Worm (Caenorhabditis elegans) whole organism, young adult: ENCODE data around the gene R03D7.2.

Experiments
- F10E7.11 ChIP-seq: sonication (generic microtip); optimal IDR thresholded peaks from 2 replicates; lab custom pipeline; 2017; ENCODE audit warnings: mild to moderate bottlenecking, missing genetic modification characterization, moderate library complexity, missing compliant biosample characterization
- attf-5 ChIP-seq: fragments of 200-800 bp; sonication (Bioruptor generic); optimal IDR thresholded peaks from 2 replicates; lab custom pipeline; 2018; ENCODE audit warnings: mild to moderate bottlenecking, missing genetic modification characterization, missing compliant biosample characterization
- attf-6 ChIP-seq: fragments of 200-800 bp; sonication (Bioruptor generic); IDR thresholded peaks from 2 replicates; pipeline ENCODE4 v1.3.6; 2022; ENCODE audit warnings: missing genetic modification reagents, missing genetic modification characterization, missing compliant biosample characterization
- chd-7 ChIP-seq: sonication (generic microtip); optimal IDR thresholded peaks from 2 replicates; lab custom pipeline; 2016; ENCODE audit warnings: mild to moderate bottlenecking, missing genetic modification characterization, moderate library complexity, missing compliant biosample characterization
- hlh-26 ChIP-seq: fragments of 200-800 bp; sonication (Bioruptor generic); conservative IDR thresholded peaks from 2 replicates; pipeline ENCODE4 v1.3.6; 2022; ENCODE audit warnings: missing genetic modification reagents, missing genetic modification characterization, missing compliant biosample characterization
- lin-40 ChIP-seq: sonication (generic microtip); optimal IDR thresholded peaks from 2 replicates; lab custom pipeline; 2016; ENCODE audit warnings: missing genetic modification characterization, mild to moderate bottlenecking, missing compliant biosample characterization, missing genotype, missing genetic modification reagents
- lir-1 ChIP-seq: fragments of 200-800 bp; sonication (Bioruptor generic); conservative IDR thresholded peaks from 2 replicates; pipeline ENCODE4 v1.3.6; 2022; ENCODE audit warnings: missing genetic modification reagents, missing genetic modification characterization, missing compliant biosample characterization
- madf-6 ChIP-seq: fragments of 200-800 bp; sonication (Bioruptor generic); IDR thresholded peaks from 2 replicates; pipeline ENCODE4 v1.3.6; 2022; ENCODE audit warnings: missing genetic modification reagents, missing genetic modification characterization, missing compliant biosample characterization
- nfya-2 ChIP-seq: fragments of 200-800 bp; sonication (Bioruptor generic); IDR thresholded peaks from 2 replicates; pipeline ENCODE4 v1.3.6; 2022; ENCODE audit warnings: missing genetic modification reagents, missing genetic modification characterization, missing compliant biosample characterization
- snpc-1.1 ChIP-seq: sonication (generic microtip); optimal IDR thresholded peaks from 2 replicates; lab custom pipeline; 2017; ENCODE audit warnings: missing genetic modification characterization, mild to moderate bottlenecking, missing compliant biosample characterization, antibody characterized with exemption, moderate library complexity, missing genotype, missing genetic modification reagents; ENCODE audit not compliant: insufficient read depth
- snpc-4 ChIP-seq, 5 experiments: fragments of 150-350 bp in 1 of 5; sonication (generic microtip) in 4 of 5; optimal IDR thresholded peaks; 2 replicates each; lab custom pipeline; 2014 to 2018; ENCODE audit warnings: missing genetic modification characterization in 5 of 5, missing biosample characterization in 3 of 5, antibody characterized with exemption in 2 of 5, mild to moderate bottlenecking in 2 of 5, missing compliant biosample characterization in 2 of 5, missing genotype in 2 of 5, moderate library complexity in 2 of 5, missing genetic modification reagents in 1 of 5
- ztf-28 ChIP-seq: fragments of 200-800 bp; sonication (Bioruptor generic); IDR thresholded peaks from 2 replicates; pipeline ENCODE4 v1.3.6; 2022; ENCODE audit warnings: missing genetic modification reagents, missing genetic modification characterization, missing compliant biosample characterization

DNA sequence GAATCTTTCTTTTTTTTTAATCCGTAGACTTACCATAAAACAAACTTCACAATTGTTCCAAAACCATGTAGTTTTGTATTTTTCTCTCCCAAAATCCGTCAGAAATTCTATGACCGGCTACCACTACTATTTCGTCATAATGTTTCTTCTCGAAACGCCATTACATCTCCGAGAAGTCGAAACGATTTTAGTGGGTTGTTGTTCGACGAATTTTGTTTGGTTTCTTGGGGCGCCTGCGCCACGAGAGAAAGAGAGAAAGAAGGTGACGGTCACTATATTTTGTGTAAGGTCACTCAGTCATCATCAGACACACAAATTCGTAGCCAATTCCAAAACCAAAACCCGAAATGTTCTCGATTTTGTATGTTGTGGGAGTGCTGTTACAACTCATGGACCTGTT is 47.9 kb downstream of the R03D7.2 start:
- TF ChIP-seq madf-6 (no peak), nfya-2 (GFP tag; lab: Robert Waterston, UW) (no peak), snpc-1.1 (tag; lab: Kevin White, UChicago) (no peak), F10E7.11 (tag; lab: Kevin White, UChicago) (no peak), hlh-26 (GFP tag; lab: Robert Waterston, UW) (no peak), attf-5 (GFP tag; lab: Kevin White, UChicago) (no peak), lin-40 (tag; lab: Kevin White, UChicago) (no peak), attf-6 (no peak), lir-1 (GFP tag; lab: Robert Waterston, UW) (no peak), ztf-28 (GFP tag; lab: Robert Waterston, UW) (no peak), chd-7 (tag; lab: Kevin White, UChicago) (no peak), snpc-4 (GFP tag; optimal IDR thresholded peaks at IDR 0.05; lab: Kevin White, UChicago) (no peak), snpc-4 (tag; optimal IDR thresholded peaks at IDR 0.05; lab: Kevin White, UChicago) (no peak)
